Worm (Caenorhabditis elegans): Measurements from ENCODE around the gene oct-2.

Gene oct-2

DNA sequence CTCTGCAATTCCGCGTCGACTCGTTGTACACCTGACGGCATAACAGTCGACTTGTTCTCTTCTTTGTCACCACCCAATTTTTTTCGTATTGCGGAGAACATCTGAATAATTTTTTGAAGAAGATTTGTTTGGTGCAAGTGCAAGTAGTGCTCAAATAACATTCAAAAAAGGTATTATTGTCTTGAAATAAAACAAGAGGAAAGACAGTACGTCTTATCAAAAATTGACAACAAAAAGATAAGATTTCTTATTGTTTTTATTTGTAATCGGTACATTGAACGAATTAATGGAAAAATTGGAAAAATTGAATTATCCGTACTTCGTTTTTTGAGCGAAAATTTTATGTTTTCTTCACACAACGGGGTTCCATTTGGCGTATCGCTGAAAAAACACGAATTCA is 40.5 kb upstream of the oct-2 start, which contains the start of gene F08G12.1:
TSS of gene F08G12.1 (minus strand) at position 101 of the 400 bp plus-strand sequence.
- no peak for TF ChIP-seq flh-1 (GFP tag; optimal IDR thresholded peaks at IDR 0.05)
- TF ChIP-seq ceh-39 (tag; optimal IDR thresholded peaks at IDR 0.05), result no peak
- no peak for TF ChIP-seq nhr-2 (tag; optimal IDR thresholded peaks at IDR 0.05)
- TF ChIP-seq elt-3 (tag; optimal IDR thresholded peaks at IDR 0.05), result no peak
- TF ChIP-seq mep-1 (tag; optimal IDR thresholded peaks at IDR 0.05), result no peak
- TF ChIP-seq lsy-2 (tag; optimal IDR thresholded peaks at IDR 0.05), result no peak
- TF ChIP-seq unc-62 (GFP tag; optimal IDR thresholded peaks at IDR 0.05), result no peak
- TF ChIP-seq lin-13 (tag; optimal IDR thresholded peaks at IDR 0.05), result no peak
- no peak for TF ChIP-seq bed-3 (GFP tag; optimal IDR thresholded peaks at IDR 0.05)
- TF ChIP-seq hlh-1 (tag; optimal IDR thresholded peaks at IDR 0.05), result no peak
- TF ChIP-seq nhr-237 (tag; optimal IDR thresholded peaks at IDR 0.05), result no peak
- no peak for TF ChIP-seq cnd-1 (tag; optimal IDR thresholded peaks at IDR 0.05)
- TF ChIP-seq sem-2 (GFP tag; optimal IDR thresholded peaks at IDR 0.05), result no peak
- no peak for TF ChIP-seq ceh-43 (GFP tag; optimal IDR thresholded peaks at IDR 0.05)
- TF ChIP-seq pha-4 (tag; optimal IDR thresholded peaks at IDR 0.05), result no peak
- TF ChIP-seq sptf-1 (tag; optimal IDR thresholded peaks at IDR 0.05), result no peak
- no peak for TF ChIP-seq elt-1 (tag; optimal IDR thresholded peaks at IDR 0.05; ENCODE audit: borderline replicate concordance, insufficient read depth)

DNA sequence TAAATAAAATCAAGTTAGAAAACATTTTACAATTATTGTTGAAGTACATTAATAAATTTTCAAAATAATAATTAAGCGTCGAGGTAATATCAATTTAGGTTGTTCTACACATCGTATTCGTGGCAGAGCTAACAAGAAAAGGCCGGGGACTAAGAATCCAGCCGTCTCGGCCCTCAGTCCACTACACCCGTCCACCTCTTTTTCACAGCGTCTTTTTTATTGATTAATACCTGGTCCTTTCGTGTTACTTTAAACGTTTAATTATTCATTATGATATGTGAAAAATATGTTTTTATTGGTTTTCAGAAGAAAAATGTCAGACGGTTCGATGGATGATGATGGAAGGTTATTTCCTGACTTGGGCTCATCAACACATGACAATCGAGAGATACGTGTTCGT is 39.2 kb upstream of the oct-2 start, which contains the start of gene vhl-1:
TSS of gene vhl-1 (plus strand) at position 301 of the 400 bp plus-strand sequence.
- no peak for TF ChIP-seq lsy-2 (tag; optimal IDR thresholded peaks at IDR 0.05)
- no peak for TF ChIP-seq ces-1 (GFP tag; optimal IDR thresholded peaks at IDR 0.05)
- TF ChIP-seq ceh-43 (GFP tag; optimal IDR thresholded peaks at IDR 0.05), result no peak

DNA sequence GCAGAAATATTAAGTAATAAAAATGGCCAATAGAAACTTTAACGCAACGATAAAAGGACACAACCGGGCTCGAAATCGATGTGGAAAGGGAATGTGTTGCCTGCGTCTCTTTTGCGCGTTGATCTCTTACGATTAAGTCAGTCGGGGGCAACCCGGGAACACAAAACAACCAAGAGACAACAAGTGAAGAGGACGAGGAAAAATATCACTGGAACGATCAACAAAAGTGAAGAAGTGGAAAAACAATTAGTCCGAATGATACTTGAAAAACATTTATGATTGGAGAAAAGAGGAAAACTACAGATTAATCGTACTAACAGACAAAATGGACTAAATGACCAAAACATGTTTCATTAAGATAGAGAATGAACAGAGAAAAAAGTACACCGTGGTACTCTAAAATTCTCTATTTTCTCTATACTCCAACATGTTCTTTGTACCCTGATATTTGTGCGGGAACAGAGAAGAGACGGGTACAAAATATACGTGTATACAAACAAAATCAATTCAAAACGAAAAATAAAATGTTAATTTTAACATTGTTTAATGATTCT is 35.9 kb upstream of the oct-2 start, which contains the start of gene F08G12.5:
TSS of gene F08G12.5 (minus strand) at position 1 of the 554 bp plus-strand sequence.
- TF ChIP-seq flh-1 (GFP tag; optimal IDR thresholded peaks at IDR 0.05) (no peak), sem-2 (GFP tag; optimal IDR thresholded peaks at IDR 0.05) (no peak), ces-1 (GFP tag; optimal IDR thresholded peaks at IDR 0.05) (no peak), sptf-1 (tag; optimal IDR thresholded peaks at IDR 0.05) (no peak), lsy-2 (tag; optimal IDR thresholded peaks at IDR 0.05) (no peak), drap-1 (GFP tag; optimal IDR thresholded peaks at IDR 0.05) (no peak), blmp-1 (tag; optimal IDR thresholded peaks at IDR 0.05) (no peak), bed-3 (GFP tag; optimal IDR thresholded peaks at IDR 0.05) (no peak), unc-39 (tag; optimal IDR thresholded peaks at IDR 0.05) (no peak), ham-2 (GFP tag; optimal IDR thresholded peaks at IDR 0.05) (no peak), M03D4.4 (tag; optimal IDR thresholded peaks at IDR 0.05) (no peak), cnd-1 (tag; optimal IDR thresholded peaks at IDR 0.05) (no peak), ceh-39 (tag; optimal IDR thresholded peaks at IDR 0.05) (no peak), ceh-43 (GFP tag; optimal IDR thresholded peaks at IDR 0.05) (no peak), mep-1 (tag; optimal IDR thresholded peaks at IDR 0.05) (no peak), nhr-28 (tag; optimal IDR thresholded peaks at IDR 0.05) (no peak), zip-8 (tag; optimal IDR thresholded peaks at IDR 0.05) (no peak), nhr-237 (tag; optimal IDR thresholded peaks at IDR 0.05) (no peak), pha-4 (tag; optimal IDR thresholded peaks at IDR 0.05) (no peak)

DNA sequence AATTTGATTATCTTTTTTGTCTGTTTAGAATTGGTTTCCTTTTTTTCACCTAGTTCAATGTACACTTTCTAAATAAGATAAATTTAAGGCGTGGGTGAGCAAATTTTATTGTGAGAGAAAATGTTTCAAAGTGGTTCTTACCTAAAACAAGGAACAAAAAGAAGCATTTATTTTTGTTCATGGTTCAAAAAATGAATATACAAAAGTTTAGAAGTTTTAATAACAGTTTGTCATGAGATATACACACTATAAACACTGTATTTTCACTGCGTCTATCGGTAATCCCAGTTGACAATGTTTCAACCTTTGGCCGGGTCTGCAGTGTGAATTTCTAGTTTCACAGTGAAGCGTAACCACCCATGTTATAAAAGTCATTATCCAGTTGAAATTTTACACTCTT is 30.9 kb upstream of the oct-2 start, which contains the start of gene F08G12.11:
TSS of gene F08G12.11 (minus strand) at position 181 of the 400 bp plus-strand sequence.
- TF ChIP-seq ham-2 (GFP tag; optimal IDR thresholded peaks at IDR 0.05), result no peak
- TF ChIP-seq nhr-12 (tag; optimal IDR thresholded peaks at IDR 0.05), result no peak
- TF ChIP-seq hlh-1 (tag; optimal IDR thresholded peaks at IDR 0.05), result no peak
- TF ChIP-seq nhr-76 (tag; optimal IDR thresholded peaks at IDR 0.05), result no peak
- TF ChIP-seq lin-32 (GFP tag; optimal IDR thresholded peaks at IDR 0.05), result no peak
- no peak for TF ChIP-seq lsy-2 (tag; optimal IDR thresholded peaks at IDR 0.05)
- TF ChIP-seq pha-4 (tag; optimal IDR thresholded peaks at IDR 0.05), result no peak
- TF ChIP-seq sem-2 (GFP tag; optimal IDR thresholded peaks at IDR 0.05), result no peak
- TF ChIP-seq elt-3 (tag; optimal IDR thresholded peaks at IDR 0.05), result no peak
- TF ChIP-seq zip-8 (tag; optimal IDR thresholded peaks at IDR 0.05), result no peak
- TF ChIP-seq ceh-43 (GFP tag; optimal IDR thresholded peaks at IDR 0.05), result no peak
- TF ChIP-seq blmp-1 (tag; optimal IDR thresholded peaks at IDR 0.05), result no peak
- TF ChIP-seq drap-1 (GFP tag; optimal IDR thresholded peaks at IDR 0.05), result no peak
- TF ChIP-seq M03D4.4 (tag; optimal IDR thresholded peaks at IDR 0.05), result no peak
- TF ChIP-seq ceh-39 (tag; optimal IDR thresholded peaks at IDR 0.05), result no peak
- TF ChIP-seq tbx-8 (GFP tag; optimal IDR thresholded peaks at IDR 0.05), result no peak
- TF ChIP-seq unc-39 (tag; optimal IDR thresholded peaks at IDR 0.05), result no peak

DNA sequence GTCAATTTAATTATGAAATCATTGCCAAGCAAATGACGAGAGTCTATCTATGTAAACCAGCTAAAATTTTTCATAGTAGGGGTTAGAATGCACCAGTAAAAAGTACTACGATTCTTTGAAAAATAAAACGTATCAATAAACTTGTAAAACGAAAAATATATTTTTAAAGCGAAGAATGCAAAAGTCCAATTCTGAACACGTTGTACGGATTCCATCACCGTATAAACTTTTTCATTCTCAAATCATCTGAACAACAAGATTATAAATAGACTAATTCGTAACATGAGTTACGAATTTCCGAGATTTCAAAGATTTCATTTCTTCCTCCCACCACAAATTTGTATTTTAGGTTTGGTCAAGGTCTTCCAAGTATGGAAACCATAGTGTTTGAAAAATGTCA is 29.5 kb upstream of the oct-2 start, which contains the start of gene nlp-57:
TSS of gene nlp-57 (plus strand) at position 301 of the 400 bp plus-strand sequence.
- no peak for TF ChIP-seq zip-8 (tag; optimal IDR thresholded peaks at IDR 0.05)
- TF ChIP-seq lin-32 (GFP tag; optimal IDR thresholded peaks at IDR 0.05), result no peak
- no peak for TF ChIP-seq unc-62 (GFP tag; optimal IDR thresholded peaks at IDR 0.05)
- no peak for TF ChIP-seq drap-1 (GFP tag; optimal IDR thresholded peaks at IDR 0.05)
- no peak for TF ChIP-seq lin-13 (tag; optimal IDR thresholded peaks at IDR 0.05)
- TF ChIP-seq cnd-1 (tag; optimal IDR thresholded peaks at IDR 0.05), result no peak
- TF ChIP-seq ceh-39 (tag; optimal IDR thresholded peaks at IDR 0.05), result no peak
- no peak for TF ChIP-seq nhr-2 (tag; optimal IDR thresholded peaks at IDR 0.05)
- TF ChIP-seq unc-120 (tag; optimal IDR thresholded peaks at IDR 0.05; ENCODE audit: poor library complexity, severe bottlenecking), result no peak
- TF ChIP-seq snpc-4 (tag; optimal IDR thresholded peaks at IDR 0.05), result no peak
- no peak for TF ChIP-seq ceh-83 (GFP tag; optimal IDR thresholded peaks at IDR 0.05)
- no peak for TF ChIP-seq sem-2 (GFP tag; optimal IDR thresholded peaks at IDR 0.05)
- no peak for TF ChIP-seq unc-39 (tag; optimal IDR thresholded peaks at IDR 0.05)
- no peak for TF ChIP-seq nhr-237 (tag; optimal IDR thresholded peaks at IDR 0.05)
- TF ChIP-seq nhr-28 (tag; optimal IDR thresholded peaks at IDR 0.05), result no peak
- TF ChIP-seq hlh-1 (tag; optimal IDR thresholded peaks at IDR 0.05), result no peak
- no peak for TF ChIP-seq elt-1 (tag; optimal IDR thresholded peaks at IDR 0.05; ENCODE audit: borderline replicate concordance, insufficient read depth)
